Worm (Caenorhabditis elegans) whole organism, L2 larva: Measurements from ENCODE around the gene gpdh-2.
A peak's percentile ranks its signal among the peaks of the same experiment; 100 is the strongest.

Experiments
- C34F6.9 ChIP-seq: fragments of 150-350 bp; optimal IDR thresholded peaks from 2 replicates; lab custom pipeline; 2014; ENCODE audit warnings: missing biosample characterization, missing genetic modification characterization
- F13H6.1 ChIP-seq: sonication (generic microtip); optimal IDR thresholded peaks from 2 replicates; lab custom pipeline; 2016; ENCODE audit warnings: missing genetic modification characterization, missing compliant biosample characterization
- R02D3.7 ChIP-seq: fragments of 150-350 bp; optimal IDR thresholded peaks from 2 replicates; lab custom pipeline; 2014; ENCODE audit warnings: missing biosample characterization, missing genetic modification characterization
- Y55F3AM.14 ChIP-seq: fragments of 200-800 bp; sonication (Bioruptor generic); optimal IDR thresholded peaks from 2 replicates; lab custom pipeline; 2018; ENCODE audit warnings: mild to moderate bottlenecking, missing genetic modification characterization, missing compliant biosample characterization
- ZK546.5 ChIP-seq: sonication (generic microtip); optimal IDR thresholded peaks from 2 replicates; lab custom pipeline; 2017; ENCODE audit warnings: missing biosample characterization, missing genetic modification characterization
- alr-1 ChIP-seq: fragments of 150-350 bp; optimal IDR thresholded peaks from 2 replicates; lab custom pipeline; 2014; ENCODE audit warnings: missing biosample characterization, missing genetic modification characterization
- aly-2 ChIP-seq: fragments of 150-350 bp; optimal IDR thresholded peaks from 2 replicates; lab custom pipeline; 2014; ENCODE audit warnings: missing biosample characterization, missing genetic modification characterization
- ama-1 ChIP-seq: fragments of 150-350 bp; optimal IDR thresholded peaks from 2 replicates; lab custom pipeline; 2018; ENCODE audit warnings: inconsistent platforms
- blmp-1 ChIP-seq: sonication (generic microtip); optimal IDR thresholded peaks from 2 replicates; lab custom pipeline; 2017; ENCODE audit warnings: missing genetic modification characterization, mild to moderate bottlenecking, missing compliant biosample characterization, antibody characterized with exemption, moderate library complexity; ENCODE audit not compliant: insufficient read depth
- ceh-16 ChIP-seq: fragments of 150-350 bp; optimal IDR thresholded peaks from 2 replicates; lab custom pipeline; 2014; ENCODE audit warnings: missing biosample characterization, missing genetic modification characterization
- ceh-82 ChIP-seq: fragments of 150-350 bp; optimal IDR thresholded peaks from 2 replicates; lab custom pipeline; 2014; ENCODE audit warnings: missing biosample characterization, missing genetic modification characterization
- crh-2 ChIP-seq: sonication (generic microtip); optimal IDR thresholded peaks from 2 replicates; lab custom pipeline; 2017; ENCODE audit warnings: missing biosample characterization, missing genetic modification characterization
- dmd-4 ChIP-seq: sonication (generic microtip); optimal IDR thresholded peaks from 2 replicates; lab custom pipeline; 2017; ENCODE audit warnings: missing biosample characterization, missing genetic modification characterization
- egl-27 ChIP-seq: sonication (generic microtip); optimal IDR thresholded peaks from 3 replicates; lab custom pipeline; 2017; ENCODE audit warnings: missing biosample characterization, missing genetic modification reagents, missing genetic modification characterization
- elt-1 ChIP-seq: fragments of 150-350 bp; optimal IDR thresholded peaks from 2 replicates; lab custom pipeline; 2014; ENCODE audit warnings: missing biosample characterization, missing genetic modification characterization
- elt-3 ChIP-seq: sonication (generic microtip); optimal IDR thresholded peaks from 2 replicates; lab custom pipeline; 2017; ENCODE audit warnings: missing biosample characterization, missing genetic modification characterization
- fos-1 ChIP-seq: fragments of 150-350 bp; optimal IDR thresholded peaks from 2 replicates; lab custom pipeline; 2014; ENCODE audit warnings: missing biosample characterization, missing genetic modification characterization
- gmeb-1 ChIP-seq: fragments of 150-350 bp; optimal IDR thresholded peaks from 2 replicates; lab custom pipeline; 2014; ENCODE audit warnings: missing biosample characterization, missing genetic modification characterization
- lin-11 ChIP-seq: fragments of 150-350 bp; sonication (generic microtip); optimal IDR thresholded peaks from 2 replicates; lab custom pipeline; 2014; ENCODE audit warnings: missing biosample characterization, missing genetic modification characterization, inconsistent platforms, mixed read lengths
- lin-13 ChIP-seq: fragments of 150-350 bp; optimal IDR thresholded peaks from 2 replicates; lab custom pipeline; 2014; ENCODE audit warnings: missing biosample characterization, missing genetic modification reagents, missing genetic modification characterization
- lin-39 ChIP-seq: fragments of 150-350 bp; optimal IDR thresholded peaks from 2 replicates; lab custom pipeline; 2014; ENCODE audit warnings: missing biosample characterization, missing genetic modification reagents, missing genetic modification characterization
- lsy-2 ChIP-seq, 2 experiments: fragments of 150-350 bp in 1 of 2; sonication (generic microtip) in 1 of 2; optimal IDR thresholded peaks; 2 replicates each; lab custom pipeline; 2014 to 2017; ENCODE audit warnings: missing biosample characterization in 2 of 2, missing genetic modification characterization in 2 of 2
- mab-5 ChIP-seq: fragments of 150-350 bp; optimal IDR thresholded peaks from 2 replicates; lab custom pipeline; 2014; ENCODE audit warnings: missing biosample characterization, missing genetic modification characterization
- mbf-1 ChIP-seq: sonication (generic microtip); optimal IDR thresholded peaks from 2 replicates; lab custom pipeline; 2017; ENCODE audit warnings: missing biosample characterization, missing genetic modification characterization
- mdl-1 ChIP-seq, 2 experiments: fragments of 150-350 bp in 1 of 2; sonication (generic microtip) in 1 of 2; optimal IDR thresholded peaks; 2 replicates each; lab custom pipeline; 2017; ENCODE audit warnings: missing biosample characterization in 2 of 2, missing genetic modification characterization in 2 of 2
- nhr-10 ChIP-seq: sonication (generic microtip); optimal IDR thresholded peaks from 2 replicates; lab custom pipeline; 2017; ENCODE audit warnings: missing biosample characterization, missing genetic modification characterization
- nhr-11 ChIP-seq: fragments of 150-350 bp; optimal IDR thresholded peaks from 2 replicates; lab custom pipeline; 2014; ENCODE audit warnings: missing biosample characterization, missing genetic modification characterization
- nhr-12 ChIP-seq: fragments of 150-350 bp; optimal IDR thresholded peaks from 2 replicates; lab custom pipeline; 2014; ENCODE audit warnings: missing biosample characterization, missing genetic modification characterization
- nhr-129 ChIP-seq: fragments of 150-350 bp; optimal IDR thresholded peaks from 2 replicates; lab custom pipeline; 2014; ENCODE audit warnings: missing biosample characterization, missing genetic modification characterization
- nhr-21 ChIP-seq: fragments of 150-350 bp; optimal IDR thresholded peaks from 2 replicates; lab custom pipeline; 2014; ENCODE audit warnings: missing biosample characterization, missing genetic modification characterization
- nhr-23 ChIP-seq: fragments of 150-350 bp; optimal IDR thresholded peaks from 2 replicates; lab custom pipeline; 2014; ENCODE audit warnings: missing biosample characterization, missing genetic modification reagents, missing genetic modification characterization
- nhr-237 ChIP-seq: fragments of 150-350 bp; optimal IDR thresholded peaks from 2 replicates; lab custom pipeline; 2014; ENCODE audit warnings: missing biosample characterization, missing genetic modification characterization
- nhr-25 ChIP-seq: fragments of 150-350 bp; sonication (generic microtip); optimal IDR thresholded peaks from 3 replicates; lab custom pipeline; 2014; ENCODE audit warnings: missing biosample characterization, missing genetic modification characterization
- nhr-6 ChIP-seq: fragments of 150-350 bp; optimal IDR thresholded peaks from 2 replicates; lab custom pipeline; 2014; ENCODE audit warnings: missing biosample characterization, missing genetic modification characterization
- nhr-77 ChIP-seq: fragments of 150-350 bp; optimal IDR thresholded peaks from 2 replicates; lab custom pipeline; 2014; ENCODE audit warnings: missing biosample characterization, missing genetic modification characterization
- peb-1 ChIP-seq: fragments of 150-350 bp; optimal IDR thresholded peaks from 2 replicates; lab custom pipeline; 2014; ENCODE audit warnings: missing biosample characterization, missing genetic modification characterization
- sem-4 ChIP-seq: fragments of 150-350 bp; optimal IDR thresholded peaks from 2 replicates; lab custom pipeline; 2014; ENCODE audit warnings: missing biosample characterization, missing genetic modification reagents, missing genetic modification characterization
- skn-1 ChIP-seq: sonication (generic microtip); optimal IDR thresholded peaks from 2 replicates; lab custom pipeline; 2017; ENCODE audit warnings: missing biosample characterization, missing genetic modification characterization
- sma-3 ChIP-seq: sonication (generic microtip); optimal IDR thresholded peaks from 2 replicates; lab custom pipeline; 2016; ENCODE audit warnings: missing genetic modification reagents, missing genetic modification characterization, missing compliant biosample characterization
- sma-9 ChIP-seq, 2 experiments: fragments of 150-350 bp in 1 of 2; sonication (generic microtip) in 1 of 2; optimal IDR thresholded peaks; 2 replicates each; lab custom pipeline; 2014 to 2016; ENCODE audit warnings: missing genetic modification characterization in 2 of 2, mild to moderate bottlenecking in 1 of 2, missing biosample characterization in 1 of 2, missing compliant biosample characterization in 1 of 2, missing genetic modification reagents in 1 of 2, moderate library complexity in 1 of 2
- snpc-4 ChIP-seq: fragments of 150-350 bp; optimal IDR thresholded peaks from 2 replicates; lab custom pipeline; 2014; ENCODE audit warnings: missing biosample characterization, missing genetic modification characterization
- unc-39 ChIP-seq: fragments of 150-350 bp; optimal IDR thresholded peaks from 2 replicates; lab custom pipeline; 2014; ENCODE audit warnings: missing biosample characterization, missing genetic modification characterization
- unc-55 ChIP-seq: fragments of 150-350 bp; sonication (generic microtip); optimal IDR thresholded peaks from 3 replicates; lab custom pipeline; 2014; ENCODE audit warnings: missing biosample characterization, missing genetic modification reagents, missing genetic modification characterization
- unc-62 ChIP-seq: fragments of 150-350 bp; optimal IDR thresholded peaks from 2 replicates; lab custom pipeline; 2014; ENCODE audit warnings: missing biosample characterization, missing genetic modification reagents, missing genetic modification characterization
- zag-1 ChIP-seq: fragments of 150-350 bp; optimal IDR thresholded peaks from 2 replicates; lab custom pipeline; 2014; ENCODE audit warnings: missing biosample characterization, missing genetic modification characterization
- ztf-1 ChIP-seq: fragments of 200-800 bp; sonication (Bioruptor generic); conservative IDR thresholded peaks from 2 replicates; pipeline ENCODE4 v1.3.6; 2022; ENCODE audit warnings: missing genetic modification characterization, missing compliant biosample characterization
- ztf-11 ChIP-seq: sonication (generic microtip); optimal IDR thresholded peaks from 2 replicates; lab custom pipeline; 2017; ENCODE audit warnings: missing biosample characterization, missing genetic modification characterization
- ztf-4 ChIP-seq: fragments of 150-350 bp; optimal IDR thresholded peaks from 2 replicates; lab custom pipeline; 2014; ENCODE audit warnings: missing biosample characterization, missing genetic modification characterization

gpdh-2 gene

DNA sequence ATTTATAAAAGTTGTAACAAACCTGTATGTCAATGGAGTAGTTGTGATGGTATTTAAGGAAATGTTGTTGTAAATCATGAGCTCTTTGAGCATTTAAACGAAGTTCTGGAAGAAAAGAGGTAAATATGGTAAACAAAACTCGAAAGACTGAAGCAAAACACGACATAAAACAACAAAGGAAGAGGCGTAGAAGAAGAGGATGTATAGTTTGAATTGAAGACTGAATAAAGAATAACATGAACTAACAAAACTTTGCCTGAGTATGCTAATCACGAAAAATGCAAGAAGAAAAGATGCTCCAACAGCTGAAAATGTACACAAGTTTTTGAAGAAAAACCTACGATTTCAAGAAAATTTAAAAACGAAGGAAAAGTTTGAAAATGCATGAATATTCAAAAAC is 12.0 kb upstream of the gpdh-2 start, which contains the start of gene ZK757.1:
ZK757.1 (minus strand) TSS at position 101 of the 400 bp plus-strand sequence.
- TF ChIP-seq nhr-77 (tag; lab: Kevin White, UChicago): no peak
- no peak for TF ChIP-seq nhr-6 (tag; lab: Kevin White, UChicago)
- no peak for TF ChIP-seq nhr-25
- TF ChIP-seq lsy-2 (tag; optimal IDR thresholded peaks at IDR 0.05; lab: Kevin White, UChicago): no peak
- no peak for TF ChIP-seq unc-62 (GFP tag; lab: Kevin White, UChicago)
- TF ChIP-seq crh-2 (tag; lab: Kevin White, UChicago): no peak
- TF ChIP-seq gmeb-1 (tag; lab: Kevin White, UChicago): no peak
- TF ChIP-seq Y55F3AM.14 (GFP tag; lab: Kevin White, UChicago): no peak
- no peak for TF ChIP-seq elt-1 (tag; lab: Kevin White, UChicago)
- TF ChIP-seq aly-2 (tag; lab: Kevin White, UChicago): no peak

DNA sequence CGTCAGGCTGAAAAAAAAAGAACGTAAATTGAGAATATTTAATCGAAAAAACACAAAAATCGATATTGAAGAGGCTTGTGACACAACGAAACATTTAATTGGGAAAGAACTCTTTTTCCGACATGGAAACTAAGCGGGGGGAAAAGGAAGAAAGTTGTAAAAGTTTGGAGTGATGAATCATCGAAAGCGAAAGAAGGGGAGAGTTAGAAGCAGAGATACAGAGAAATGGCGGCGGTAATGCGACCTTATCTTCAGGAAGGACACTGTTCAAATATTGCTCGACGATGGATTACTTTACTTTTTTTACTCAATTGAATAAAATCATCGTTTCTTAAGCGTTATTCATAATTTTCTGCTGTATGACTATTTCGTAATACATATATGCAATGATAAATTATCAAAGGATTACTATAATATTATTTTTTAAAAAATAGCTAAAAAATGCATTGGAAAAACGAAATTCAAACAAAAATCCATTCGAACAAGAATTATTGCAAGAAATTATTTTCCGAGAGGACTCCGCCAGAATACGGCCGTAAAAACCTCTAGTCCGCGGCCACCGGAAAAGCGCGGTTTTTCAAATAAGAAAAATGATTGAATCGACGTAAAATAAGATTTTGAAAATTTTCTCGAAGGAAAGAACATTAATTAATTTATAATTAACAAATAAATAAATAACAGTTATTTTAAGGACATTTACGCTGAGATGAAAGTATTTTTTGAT is 9.0 kb upstream of the gpdh-2 start, which contains the start of gene dhhc-4:
dhhc-4 (minus strand) TSS at position 13 of the 724 bp plus-strand sequence.
- TF ChIP-seq R02D3.7 (no peak), Y55F3AM.14 (GFP tag; lab: Kevin White, UChicago) (no peak), mab-5 (tag; lab: Kevin White, UChicago) (peak; percentile 66), crh-2 (tag; lab: Kevin White, UChicago) (peak; percentile 5), egl-27 (tag; lab: Kevin White, UChicago) (no peak), ceh-82 (no peak), nhr-237 (tag; lab: Kevin White, UChicago) (no peak), sma-9 (GFP tag; optimal IDR thresholded peaks at IDR 0.05; lab: Kevin White, UChicago) (peak; percentile 81), sma-9 (tag; optimal IDR thresholded peaks at IDR 0.05; lab: Kevin White, UChicago) (no peak), nhr-6 (tag; lab: Kevin White, UChicago) (no peak), unc-39 (tag; lab: Kevin White, UChicago) (no peak), ama-1 (lab: Kevin White, UChicago) (no peak), aly-2 (tag; lab: Kevin White, UChicago) (no peak), nhr-11 (tag; lab: Kevin White, UChicago) (no peak), nhr-23 (tag; lab: Kevin White, UChicago) (no peak), ztf-1 (GFP tag; lab: Robert Waterston, UW) (no peak), unc-62 (GFP tag; lab: Kevin White, UChicago) (no peak), skn-1 (tag; lab: Kevin White, UChicago) (no peak), zag-1 (no peak), sem-4 (tag; lab: Kevin White, UChicago) (no peak), peb-1 (tag; lab: Kevin White, UChicago) (no peak), sma-3 (GFP tag; lab: Kevin White, UChicago) (peak; percentile 71), lin-11 (tag; lab: Kevin White, UChicago) (no peak), lin-13 (GFP tag; lab: Kevin White, UChicago) (peak; percentile 56), blmp-1 (tag; lab: Kevin White, UChicago) (peak; percentile 69), nhr-12 (tag; lab: Kevin White, UChicago) (no peak), elt-3 (tag; lab: Kevin White, UChicago) (no peak), unc-55 (GFP tag; lab: Kevin White, UChicago) (peak; percentile 80), ceh-16 (tag; lab: Kevin White, UChicago) (no peak), dmd-4 (tag; lab: Kevin White, UChicago) (peak; percentile 53), nhr-21 (tag; lab: Kevin White, UChicago) (peak; percentile 51), nhr-77 (tag; lab: Kevin White, UChicago) (no peak), nhr-129 (tag; lab: Kevin White, UChicago) (no peak), ztf-11 (tag; lab: Kevin White, UChicago) (no peak), lsy-2 (tag; optimal IDR thresholded peaks at IDR 0.05; lab: Kevin White, UChicago) (peak; percentile 52 to 81), F13H6.1 (tag; lab: Kevin White, UChicago) (peak; percentile 80), fos-1 (tag; lab: Kevin White, UChicago) (peak; percentile 89), ZK546.5 (tag; lab: Kevin White, UChicago) (no peak), elt-1 (tag; lab: Kevin White, UChicago) (no peak), lin-39 (tag; lab: Kevin White, UChicago) (no peak), nhr-25 (no peak), mbf-1 (tag; lab: Kevin White, UChicago) (no peak), nhr-10 (tag; lab: Kevin White, UChicago) (no peak), mdl-1 (tag; optimal IDR thresholded peaks at IDR 0.05; lab: Kevin White, UChicago) (no peak), alr-1 (tag; lab: Kevin White, UChicago) (no peak), snpc-4 (peak; percentile 25), ztf-4 (tag; lab: Kevin White, UChicago) (peak; percentile 22), C34F6.9 (peak; percentile 46), gmeb-1 (tag; lab: Kevin White, UChicago) (peak; percentile 94)
